Fruit fly (Drosophila melanogaster) whole organism, embryonic: ENCODE measurements around the gene Osi7.
A peak's percentile ranks its signal among the peaks of the same experiment; 100 is the strongest.

Experiments
- Awh ChIP-seq: fragments of 200-800 bp; sonication (Bioruptor generic); IDR thresholded peaks from 2 replicates; pipeline ENCODE4, ENCODE4 v1.3.6; 2022; ENCODE audit warnings: missing biosample characterization, missing genetic modification characterization
- Blimp-1 ChIP-seq: fragments of 200-800 bp; sonication (Bioruptor generic); optimal IDR thresholded peaks from 3 replicates; lab custom pipeline; 2018; ENCODE audit warnings: missing biosample characterization, missing genetic modification characterization, mild to moderate bottlenecking, moderate library complexity, missing genetic modification reagents
- Bteb2 ChIP-seq: fragments of 200-800 bp; sonication (Bioruptor generic); optimal IDR thresholded peaks from 2 replicates; lab custom pipeline; 2016; ENCODE audit warnings: missing biosample characterization, missing genetic modification characterization
- CG10267 ChIP-seq: fragments of 200-800 bp; sonication (Bioruptor generic); optimal IDR thresholded peaks from 2 replicates; lab custom pipeline; 2018; ENCODE audit warnings: missing biosample characterization, mild to moderate bottlenecking, missing genetic modification characterization, moderate library complexity
- CG11504 ChIP-seq: fragments of 200-800 bp; sonication (Bioruptor generic); optimal IDR thresholded peaks from 3 replicates; lab custom pipeline; 2019; ENCODE audit warnings: missing biosample characterization, mild to moderate bottlenecking, missing genetic modification characterization, moderate library complexity
- CG12659 ChIP-seq: fragments of 200-800 bp; sonication (Bioruptor generic); optimal IDR thresholded peaks from 3 replicates; lab custom pipeline; 2017; ENCODE audit warnings: mild to moderate bottlenecking, missing biosample characterization, missing genetic modification reagents, missing genetic modification characterization
- CG13424 ChIP-seq: fragments of 200-800 bp; sonication (Bioruptor generic); optimal IDR thresholded peaks from 2 replicates; lab custom pipeline; 2019; ENCODE audit warnings: missing biosample characterization, mild to moderate bottlenecking, missing genetic modification characterization, moderate library complexity
- CG15011 ChIP-seq: fragments of 200-800 bp; sonication (Bioruptor generic); optimal IDR thresholded peaks from 3 replicates; lab custom pipeline; 2018; ENCODE audit warnings: missing biosample characterization, mild to moderate bottlenecking, missing genetic modification characterization
- CG15601 ChIP-seq: fragments of 200-800 bp; sonication (Bioruptor generic); optimal IDR thresholded peaks from 3 replicates; lab custom pipeline; 2019; ENCODE audit warnings: missing biosample characterization, mild to moderate bottlenecking, missing genetic modification characterization, moderate library complexity
- CG1602 ChIP-seq: fragments of 200-800 bp; sonication (Bioruptor generic); optimal IDR thresholded peaks from 3 replicates; lab custom pipeline; 2016; ENCODE audit warnings: missing biosample characterization, missing genetic modification characterization
- CG16813 ChIP-seq: fragments of 200-800 bp; sonication (Bioruptor generic); IDR thresholded peaks from 3 replicates; pipeline ENCODE4 v1.3.6; 2022; ENCODE audit warnings: missing biosample characterization, missing genetic modification characterization; ENCODE audit not compliant: partially characterized antibody
- CG2712 ChIP-seq: fragments of 200-800 bp; optimal IDR thresholded peaks from 3 replicates; lab custom pipeline; 2019; ENCODE audit warnings: missing biosample characterization, mild to moderate bottlenecking, missing genetic modification characterization, moderate library complexity
- CG2875 ChIP-seq: fragments of 200-800 bp; sonication (Bioruptor generic); optimal IDR thresholded peaks from 2 replicates; lab custom pipeline; 2017; ENCODE audit warnings: missing biosample characterization, mild to moderate bottlenecking, missing genetic modification characterization, missing genetic modification reagents
- CG30020 ChIP-seq: fragments of 200-800 bp; optimal IDR thresholded peaks from 2 replicates; lab custom pipeline; 2019; ENCODE audit warnings: missing biosample characterization, mild to moderate bottlenecking, missing genetic modification characterization, moderate library complexity
- CG30403 ChIP-seq: fragments of 200-800 bp; sonication (Bioruptor generic); optimal IDR thresholded peaks from 3 replicates; lab custom pipeline; 2016; ENCODE audit warnings: missing biosample characterization, missing genetic modification characterization
- CG31388 ChIP-seq: fragments of 200-800 bp; sonication (Bioruptor generic); optimal IDR thresholded peaks from 2 replicates; lab custom pipeline; 2016; ENCODE audit warnings: missing biosample characterization, missing genetic modification characterization
- CG31441 ChIP-seq: fragments of 200-800 bp; sonication (Bioruptor generic); IDR thresholded peaks from 2 replicates; pipeline ENCODE4 v1.3.6; 2022; ENCODE audit warnings: missing biosample characterization, missing genetic modification characterization
- CG3995 ChIP-seq: fragments of 200-800 bp; sonication (Bioruptor generic); optimal IDR thresholded peaks from 3 replicates; lab custom pipeline; 2016; ENCODE audit warnings: missing biosample characterization, missing genetic modification characterization
- CG5953 ChIP-seq: fragments of 200-800 bp; sonication (Bioruptor generic); IDR thresholded peaks from 2 replicates; pipeline ENCODE4 v1.3.6; 2022; ENCODE audit warnings: missing biosample characterization, missing genetic modification characterization
- CG6254 ChIP-seq: fragments of 200-800 bp; sonication (Bioruptor generic); optimal IDR thresholded peaks from 3 replicates; lab custom pipeline; 2017; ENCODE audit warnings: mild to moderate bottlenecking, missing biosample characterization, missing genetic modification reagents, missing genetic modification characterization
- CG8924 ChIP-seq: fragments of 200-800 bp; optimal IDR thresholded peaks from 3 replicates; lab custom pipeline; 2019; ENCODE audit warnings: missing biosample characterization, mild to moderate bottlenecking, missing genetic modification characterization, moderate library complexity
- CTCF ChIP-seq: fragments of 200-800 bp; sonication (Bioruptor generic); optimal IDR thresholded peaks from 2 replicates; lab custom pipeline; 2017; ENCODE audit warnings: missing biosample characterization, mild to moderate bottlenecking, missing genetic modification characterization, moderate library complexity
- D ChIP-seq, 2 experiments: fragments of 200-800 bp in 1 of 2; fragments of >200 bp in 1 of 2; sonication (Bioruptor generic) in 1 of 2; optimal IDR thresholded peaks; 2 replicates in 1 of 2; 3 replicates in 1 of 2; lab custom pipeline; 2017; ENCODE audit warnings: mild to moderate bottlenecking in 1 of 2, missing biosample characterization in 1 of 2, missing genetic modification characterization in 1 of 2, missing genetic modification reagents in 1 of 2
- Eip74EF ChIP-seq, 2 experiments: fragments of 200-800 bp in 1 of 2; fragments of >200 bp in 1 of 2; sonication (Bioruptor generic) in 1 of 2; optimal IDR thresholded peaks; 2 replicates each; lab custom pipeline; 2017 to 2019; ENCODE audit warnings: missing biosample characterization in 2 of 2, missing genetic modification characterization in 2 of 2, mild to moderate bottlenecking in 1 of 2, moderate library complexity in 1 of 2
- Hr39 ChIP-seq: fragments of >200 bp; optimal IDR thresholded peaks from 2 replicates; lab custom pipeline; 2017
- Pdp1 ChIP-seq, 2 experiments: fragments of 200-800 bp; sonication (Bioruptor generic); optimal IDR thresholded peaks; 3 replicates each; lab custom pipeline; 2016; ENCODE audit warnings: missing biosample characterization in 2 of 2, missing genetic modification characterization in 2 of 2, mild to moderate bottlenecking in 1 of 2, moderate library complexity in 1 of 2
- Six4 ChIP-seq: fragments of 200-800 bp; sonication (Bioruptor generic); optimal IDR thresholded peaks from 2 replicates; lab custom pipeline; 2016; ENCODE audit warnings: missing biosample characterization, missing genetic modification characterization
- Sox100B ChIP-seq: fragments of 200-800 bp; sonication (Bioruptor generic); optimal IDR thresholded peaks from 3 replicates; lab custom pipeline; 2018; ENCODE audit warnings: missing biosample characterization, mild to moderate bottlenecking, missing genetic modification characterization
- Ssrp ChIP-seq: fragments of 200-800 bp; sonication (Bioruptor generic); optimal IDR thresholded peaks from 2 replicates; lab custom pipeline; 2018; ENCODE audit warnings: missing biosample characterization, mild to moderate bottlenecking, missing genetic modification characterization, moderate library complexity
- Stat92E ChIP-seq, 3 experiments: fragments of >200 bp in 2 of 3; fragments of 200-800 bp in 1 of 3; sonication (Bioruptor generic) in 1 of 3; optimal IDR thresholded peaks; 2 replicates each; lab custom pipeline; 2017 to 2019; ENCODE audit warnings: missing biosample characterization in 3 of 3, missing genetic modification characterization in 3 of 3, mild to moderate bottlenecking in 1 of 3, moderate library complexity in 1 of 3
- YL-1 ChIP-seq: fragments of 200-800 bp; sonication (Bioruptor generic); optimal IDR thresholded peaks from 3 replicates; lab custom pipeline; 2017; ENCODE audit warnings: missing biosample characterization, mild to moderate bottlenecking, missing genetic modification characterization
- abd-A ChIP-seq: fragments of 200-800 bp; sonication (Bioruptor generic); optimal IDR thresholded peaks from 3 replicates; lab custom pipeline; 2019; ENCODE audit warnings: missing biosample characterization, mild to moderate bottlenecking, missing genetic modification characterization, moderate library complexity
- ase ChIP-seq: fragments of 200-800 bp; sonication (Bioruptor generic); IDR thresholded peaks from 3 replicates; pipeline ENCODE4 v1.3.6; 2022; ENCODE audit warnings: missing biosample characterization, missing genetic modification characterization
- az2 ChIP-seq: fragments of 200-800 bp; sonication (Bioruptor generic); optimal IDR thresholded peaks from 3 replicates; lab custom pipeline; 2016; ENCODE audit warnings: missing biosample characterization, missing genetic modification characterization
- bsh ChIP-seq, 2 experiments: fragments of 200-800 bp; sonication (Bioruptor generic); optimal IDR thresholded peaks; 2 replicates each; lab custom pipeline; 2017 to 2018; ENCODE audit warnings: mild to moderate bottlenecking in 2 of 2, missing biosample characterization in 2 of 2, missing genetic modification characterization in 2 of 2, moderate library complexity in 1 of 2
- mirr ChIP-seq: fragments of 200-800 bp; sonication (Bioruptor generic); optimal IDR thresholded peaks from 3 replicates; lab custom pipeline; 2018; ENCODE audit warnings: missing biosample characterization, mild to moderate bottlenecking, missing genetic modification characterization
- mld ChIP-seq: fragments of 200-800 bp; sonication (Bioruptor generic); IDR thresholded peaks from 3 replicates; pipeline ENCODE4 v1.3.6; 2022; ENCODE audit warnings: missing biosample characterization, missing genetic modification characterization; ENCODE audit not compliant: partially characterized antibody
- nerfin-1 ChIP-seq: fragments of 200-800 bp; sonication (Bioruptor generic); optimal IDR thresholded peaks from 3 replicates; lab custom pipeline; 2019; ENCODE audit warnings: missing biosample characterization, mild to moderate bottlenecking, missing genetic modification characterization, moderate library complexity
- nom ChIP-seq: fragments of 200-800 bp; sonication (Bioruptor generic); optimal IDR thresholded peaks from 2 replicates; lab custom pipeline; 2017; ENCODE audit warnings: missing biosample characterization, missing genetic modification characterization, mild to moderate bottlenecking, moderate library complexity, missing genetic modification reagents
- org-1 ChIP-seq: fragments of 200-800 bp; sonication (Bioruptor generic); optimal IDR thresholded peaks from 2 replicates; lab custom pipeline; 2017; ENCODE audit warnings: missing biosample characterization, missing genetic modification characterization
- sr ChIP-seq: fragments of 200-800 bp; sonication (Bioruptor generic); IDR thresholded peaks from 3 replicates; pipeline ENCODE4 v1.3.6; 2022; ENCODE audit warnings: missing biosample characterization, missing genetic modification characterization
- sug ChIP-seq: fragments of 200-800 bp; optimal IDR thresholded peaks from 2 replicates; lab custom pipeline; 2019; ENCODE audit warnings: missing biosample characterization, mild to moderate bottlenecking, missing genetic modification characterization, moderate library complexity
- wdn ChIP-seq: fragments of 200-800 bp; sonication (Bioruptor generic); IDR thresholded peaks from 2 replicates; pipeline ENCODE4 v1.3.6; 2022; ENCODE audit warnings: missing biosample characterization, missing genetic modification characterization

Gene Osi7

DNA sequence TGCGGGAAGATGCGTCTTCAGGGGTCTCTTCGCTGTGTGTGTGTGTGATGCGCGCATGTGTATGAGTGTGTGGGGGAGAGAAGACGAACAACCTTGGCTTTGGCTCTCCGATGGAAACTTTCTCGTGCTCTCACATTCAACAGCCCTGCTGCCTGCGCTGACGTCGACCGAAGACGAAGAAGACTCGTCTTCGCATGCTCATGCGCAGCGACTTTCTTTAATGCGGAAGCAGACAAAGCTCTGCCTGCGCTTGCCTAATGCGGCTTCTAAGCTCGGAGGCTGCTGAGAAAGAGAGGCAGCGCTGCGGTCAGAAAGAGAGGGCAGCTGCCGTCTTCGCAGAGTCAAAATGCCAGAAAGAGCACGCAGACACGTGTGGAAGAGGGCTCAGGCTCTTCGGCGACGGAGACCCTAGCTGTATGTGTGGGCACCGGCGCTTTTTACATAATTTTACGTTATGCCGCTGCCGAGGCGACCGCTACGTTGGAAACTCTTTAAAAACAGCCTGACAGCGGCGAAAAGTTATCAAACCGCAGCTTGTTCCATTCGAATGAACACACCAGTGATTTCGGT, 14.5 kb upstream of the Osi7 start, which contains the start of gene Osi6 (continued):
- TF ChIP-seq nerfin-1 (tag; lab: Kevin White, UChicago) (no peak), Six4 (GFP tag; lab: Kevin White, UChicago) (no peak), mirr (GFP tag; lab: Kevin White, UChicago) (no peak), Hr39 (lab: Kevin White, UChicago) (no peak), abd-A (tag; lab: Kevin White, UChicago) (no peak), org-1 (GFP tag; lab: Kevin White, UChicago) (no peak), Stat92E (GFP tag; optimal IDR thresholded peaks at IDR 0.05; lab: Kevin White, UChicago) (no peak), CG10267 (tag; lab: Kevin White, UChicago) (no peak), Awh (GFP tag; lab: Robert Waterston, UW) (no peak), CG16813 (GFP tag; lab: Robert Waterston, UW) (no peak), ase (no peak), sr (0 out of 3 replicates have a peak, but pooled peaks have one; percentile 20), mld (GFP tag; lab: Robert Waterston, UW) (no peak), Eip74EF (GFP tag; optimal IDR thresholded peaks at IDR 0.05; lab: Kevin White, UChicago) (peak in 1 of 2 experiments; percentile 85), CG1602 (GFP tag; lab: Kevin White, UChicago) (no peak), CG5953 (GFP tag; lab: Robert Waterston, UW) (0 out of 2 replicates have a peak, but pooled peaks have one; percentile 12), Pdp1 (GFP tag; optimal IDR thresholded peaks at IDR 0.05; lab: Kevin White, UChicago) (peak in 1 of 2 experiments; percentile 40)

DNA sequence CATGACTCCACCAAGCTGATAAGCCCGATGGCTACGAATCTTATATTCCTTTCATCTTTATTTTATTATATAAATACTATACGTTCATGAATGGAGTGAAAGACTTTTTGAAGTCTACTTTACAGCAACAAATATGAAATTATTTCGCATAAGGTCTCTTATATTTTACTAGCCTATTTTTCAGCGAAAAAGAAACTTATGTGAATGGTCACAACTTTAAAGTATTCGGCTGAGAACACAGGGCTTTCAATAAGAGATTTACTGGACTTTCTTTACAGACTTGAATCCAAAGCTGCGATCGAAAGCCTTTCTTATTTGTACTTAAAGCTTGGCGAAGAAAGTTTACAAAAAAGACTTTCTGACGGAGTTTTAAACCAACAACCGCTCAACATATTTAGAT, 9.8 kb upstream of the Osi7 start:
- TF ChIP-seq CTCF (GFP tag; lab: Kevin White, UChicago) (peak; percentile 46), sug (tag; lab: Kevin White, UChicago) (no peak), CG3995 (GFP tag; lab: Kevin White, UChicago) (peak; percentile 82), Pdp1 (GFP tag; optimal IDR thresholded peaks at IDR 0.05; lab: Kevin White, UChicago) (peak in 1 of 2 experiments; percentile 58)

dm6 chr3R:6240263-6240662, 8.5 kb upstream of the Osi7 start:
- no peak for TF ChIP-seq YL-1 (GFP tag; lab: Kevin White, UChicago)
- peak; percentile 93 for TF ChIP-seq Blimp-1
- TF ChIP-seq, all 482 proteins: peak for 1

DNA sequence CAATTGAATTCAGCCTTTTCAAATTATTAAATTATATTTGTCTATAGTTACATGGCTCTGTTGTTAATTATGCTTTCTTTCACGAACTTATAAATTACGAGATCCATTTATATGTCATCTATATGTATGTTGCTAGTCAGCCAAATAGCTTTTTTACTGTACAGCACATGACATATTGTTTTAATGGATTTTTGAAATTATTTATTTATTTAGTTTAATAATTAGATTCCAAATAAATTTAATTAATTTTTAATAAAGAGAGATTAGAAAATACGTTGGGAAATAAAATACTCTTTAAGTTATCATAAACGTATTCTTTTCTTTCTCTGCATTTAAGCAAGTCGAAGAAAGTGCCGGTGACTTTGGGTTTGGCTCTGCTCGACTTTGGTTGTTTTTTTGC, 7.5 kb upstream of the Osi7 start:
- TF ChIP-seq CG2712 (tag; lab: Kevin White, UChicago): peak; percentile 69
- TF ChIP-seq Ssrp (tag; lab: Kevin White, UChicago): peak; percentile 65
- no peak for TF ChIP-seq nom
- peak; percentile 5 for TF ChIP-seq az2
- no peak for TF ChIP-seq D (optimal IDR thresholded peaks at IDR 0.05; lab: Kevin White, UChicago)
- TF ChIP-seq D (GFP tag; optimal IDR thresholded peaks at IDR 0.05; lab: Kevin White, UChicago): peak; percentile 23
- TF ChIP-seq CG13424 (tag; lab: Kevin White, UChicago): peak; percentile 52
- peak; percentile 16 for TF ChIP-seq nerfin-1 (tag; lab: Kevin White, UChicago)
- TF ChIP-seq CG2875 (GFP tag; lab: Kevin White, UChicago): peak; percentile 29
- peak; percentile 32 for TF ChIP-seq CG6254 (GFP tag; lab: Kevin White, UChicago)
- peak in 1 of 2 experiments; percentile 59 for TF ChIP-seq bsh (GFP tag; optimal IDR thresholded peaks at IDR 0.05; lab: Kevin White, UChicago)
- TF ChIP-seq CG12659: peak; percentile 6
- no peak for TF ChIP-seq wdn (GFP tag; lab: Robert Waterston, UW)
- TF ChIP-seq CG8924 (tag; lab: Kevin White, UChicago): peak; percentile 56
- TF ChIP-seq Bteb2 (GFP tag; lab: Kevin White, UChicago): no peak
- TF ChIP-seq CG10267 (tag; lab: Kevin White, UChicago): peak; percentile 29
- TF ChIP-seq Eip74EF (GFP tag; optimal IDR thresholded peaks at IDR 0.05; lab: Kevin White, UChicago): peak in 1 of 2 experiments; percentile 60
- TF ChIP-seq CG15601 (tag; lab: Kevin White, UChicago): peak; percentile 56
- peak; percentile 73 for TF ChIP-seq Sox100B (GFP tag; lab: Kevin White, UChicago)
- TF ChIP-seq CG15011 (GFP tag; lab: Kevin White, UChicago): no peak
- peak; percentile 43 for TF ChIP-seq CG11504
- no peak for TF ChIP-seq CG31388 (GFP tag; lab: Kevin White, UChicago)
- TF ChIP-seq CG30020 (tag; lab: Kevin White, UChicago): peak; percentile 6
- peak; percentile 20 for TF ChIP-seq CG30403 (GFP tag; lab: Kevin White, UChicago)
- peak; percentile 72 for TF ChIP-seq CG31441
